Fruit fly (Drosophila melanogaster): ENCODE measurements around the gene CG5167.
A peak's percentile ranks its signal among the peaks of the same experiment; 100 is the strongest.

CG5167 gene

DNA sequence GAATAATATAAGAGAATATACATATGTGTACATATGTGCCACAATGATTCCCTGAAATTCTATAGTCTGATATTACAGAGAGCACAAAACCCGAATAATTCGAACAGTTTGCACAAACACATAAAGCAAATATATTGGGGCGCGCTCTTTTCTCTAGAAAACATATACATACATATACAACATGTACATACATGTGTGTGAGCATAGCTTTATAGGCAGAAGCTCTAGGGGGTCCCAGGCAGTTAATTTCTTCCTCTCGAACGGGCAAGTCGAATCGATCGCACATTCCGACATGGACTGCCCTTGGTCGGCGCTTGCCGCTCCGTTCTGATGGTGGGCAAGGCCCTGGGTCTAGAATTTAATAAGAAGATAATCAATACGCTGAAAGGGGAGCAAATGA lies 33.5 kb upstream of the CG5167 start, which contains the start of gene GstD3:
Gene GstD3, plus strand, starts transcription at position 269 of the 400 bp plus-strand sequence.
- TF ChIP-seq Sox14 (GFP tag; optimal IDR thresholded peaks at IDR 0.05) (no peak), svp (GFP tag) (peak; percentile 60), Eip78C (GFP tag) (peak; percentile 4), topi (GFP tag; optimal IDR thresholded peaks at IDR 0.05) (no peak), OdsH (GFP tag; optimal IDR thresholded peaks at IDR 0.05) (no peak), Hr38 (GFP tag; optimal IDR thresholded peaks at IDR 0.05) (no peak)

DNA sequence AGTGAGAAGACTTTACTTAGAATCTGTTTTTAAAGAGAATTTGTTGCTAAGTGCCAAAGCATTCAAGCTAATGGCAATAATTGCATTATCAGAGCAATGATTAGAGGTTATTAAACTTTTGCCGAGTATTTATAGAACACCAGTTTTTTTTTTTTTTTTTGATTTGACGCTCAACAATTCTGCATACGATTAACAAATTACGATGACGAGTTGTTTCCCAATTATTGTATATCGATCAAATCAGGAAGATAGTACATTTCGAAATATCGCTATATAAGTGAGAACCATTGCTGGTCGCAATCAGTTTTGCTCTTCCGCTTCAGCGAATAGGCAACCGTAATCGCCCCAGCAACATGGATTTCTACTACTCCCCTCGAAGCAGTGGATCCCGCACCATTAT lies 32.5 kb upstream of the CG5167 start, which contains the start of gene GstD4:
Gene GstD4, plus strand, starts transcription at position 301 of the 400 bp plus-strand sequence.
- no peak for TF ChIP-seq fd59A (GFP tag; optimal IDR thresholded peaks at IDR 0.05)
- TF ChIP-seq ss (GFP tag; optimal IDR thresholded peaks at IDR 0.05): no peak
- no peak for TF ChIP-seq CG8319 (GFP tag; optimal IDR thresholded peaks at IDR 0.05)
- no peak for TF ChIP-seq lz (GFP tag; optimal IDR thresholded peaks at IDR 0.05)
- no peak for TF ChIP-seq CG3032 (tag; optimal IDR thresholded peaks at IDR 0.05)
- no peak for TF ChIP-seq CG3919 (GFP tag; optimal IDR thresholded peaks at IDR 0.05)
- no peak for TF ChIP-seq Eip75B (GFP tag; optimal IDR thresholded peaks at IDR 0.05)
- TF ChIP-seq CG34406 (GFP tag; optimal IDR thresholded peaks at IDR 0.05): no peak
- TF ChIP-seq Hr38 (GFP tag; optimal IDR thresholded peaks at IDR 0.05): no peak
- no peak for TF ChIP-seq Ets21C (GFP tag; optimal IDR thresholded peaks at IDR 0.05)
- TF ChIP-seq fkh (GFP tag; optimal IDR thresholded peaks at IDR 0.05): no peak
- no peak for TF ChIP-seq topi (GFP tag; optimal IDR thresholded peaks at IDR 0.05)
- no peak for TF ChIP-seq Sox14 (GFP tag; optimal IDR thresholded peaks at IDR 0.05)
- no peak for TF ChIP-seq Hr4 (GFP tag; optimal IDR thresholded peaks at IDR 0.05)
- no peak for TF ChIP-seq Hr39 (GFP tag; optimal IDR thresholded peaks at IDR 0.05)
- no peak for TF ChIP-seq CG8632 (GFP tag; optimal IDR thresholded peaks at IDR 0.05)
- no peak for TF ChIP-seq fd85E (GFP tag; optimal IDR thresholded peaks at IDR 0.05)

dm6 chr3R:12375258-12375783 lies 31.0 kb upstream of the CG5167 start, which contains the start of gene GstD5:
Gene GstD5 (plus strand): TSS chr3R:12375733.
- peak; percentile 23 for TF ChIP-seq fkh (GFP tag; optimal IDR thresholded peaks at IDR 0.05)
- TF ChIP-seq fd59A (GFP tag; optimal IDR thresholded peaks at IDR 0.05): no peak
- TF ChIP-seq fd85E (GFP tag; optimal IDR thresholded peaks at IDR 0.05): no peak
- no peak for TF ChIP-seq acj6 (GFP tag; optimal IDR thresholded peaks at IDR 0.05)
- no peak for TF ChIP-seq CG16779 (tag; optimal IDR thresholded peaks at IDR 0.05)
- TF ChIP-seq Hr39 (GFP tag; optimal IDR thresholded peaks at IDR 0.05): no peak
- no peak for TF ChIP-seq CG11902 (GFP tag; optimal IDR thresholded peaks at IDR 0.05)
- TF ChIP-seq Eip78C (GFP tag): peak; percentile 6
- TF ChIP-seq CG15336 (GFP tag; IDR thresholded peaks at IDR 0.05): no peak

dm6 chr3R:12376828-12377227 lies 29.5 kb upstream of the CG5167 start, which contains the start of gene GstD6:
Gene GstD6 (plus strand): TSS chr3R:12377128.
- TF ChIP-seq achi (GFP tag; optimal IDR thresholded peaks at IDR 0.05): no peak
- TF ChIP-seq Blimp-1 (GFP tag; optimal IDR thresholded peaks at IDR 0.05): no peak
- no peak for TF ChIP-seq CG3919 (GFP tag; optimal IDR thresholded peaks at IDR 0.05)
- no peak for TF ChIP-seq CG16779 (tag; optimal IDR thresholded peaks at IDR 0.05)
- TF ChIP-seq svp (GFP tag): no peak
- TF ChIP-seq CG8119 (GFP tag; IDR thresholded peaks at IDR 0.05): no peak
- no peak for TF ChIP-seq Lpt (GFP tag; optimal IDR thresholded peaks at IDR 0.05)
- no peak for TF ChIP-seq Hr39 (GFP tag; optimal IDR thresholded peaks at IDR 0.05)
- no peak for TF ChIP-seq CG6792 (GFP tag; optimal IDR thresholded peaks at IDR 0.05)
- no peak for TF ChIP-seq acj6 (GFP tag; optimal IDR thresholded peaks at IDR 0.05)
- no peak for TF ChIP-seq CG7368 (GFP tag; optimal IDR thresholded peaks at IDR 0.05)
- TF ChIP-seq CG11902 (GFP tag; optimal IDR thresholded peaks at IDR 0.05): no peak
- TF ChIP-seq CG9139 (GFP tag; optimal IDR thresholded peaks at IDR 0.05): no peak
- no peak for TF ChIP-seq CG4318 (GFP tag; optimal IDR thresholded peaks at IDR 0.05)

DNA sequence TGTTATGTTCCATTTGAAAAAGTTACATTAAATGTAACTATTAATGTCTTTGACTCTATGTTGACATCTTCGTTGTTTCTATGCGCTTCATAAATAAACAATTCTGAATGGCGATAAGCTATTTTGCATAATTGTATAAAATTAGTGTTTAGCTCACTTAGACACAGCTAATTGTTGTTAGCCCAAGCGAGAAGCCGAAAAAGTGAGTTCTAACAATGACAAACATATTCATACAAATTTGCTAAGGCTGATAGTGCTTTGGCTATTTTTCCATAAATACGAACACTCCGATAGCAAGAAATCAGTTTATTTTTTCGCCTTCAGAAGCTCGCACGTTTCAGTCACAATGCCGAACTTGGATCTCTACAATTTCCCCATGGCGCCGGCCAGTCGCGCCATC lies 28.1 kb upstream of the CG5167 start, which contains the start of gene GstD7:
Gene GstD7, plus strand, starts transcription at position 301 of the 400 bp plus-strand sequence.
- no peak for TF ChIP-seq CG6792 (GFP tag; optimal IDR thresholded peaks at IDR 0.05)
- no peak for TF ChIP-seq CG11902 (GFP tag; optimal IDR thresholded peaks at IDR 0.05)
- TF ChIP-seq Eip93F (GFP tag; optimal IDR thresholded peaks at IDR 0.05): no peak
- no peak for TF ChIP-seq CG4318 (GFP tag; optimal IDR thresholded peaks at IDR 0.05)
- TF ChIP-seq topi (GFP tag; optimal IDR thresholded peaks at IDR 0.05): no peak
- TF ChIP-seq Sox14 (GFP tag; optimal IDR thresholded peaks at IDR 0.05): no peak
- TF ChIP-seq OdsH (GFP tag; optimal IDR thresholded peaks at IDR 0.05): no peak
- TF ChIP-seq CG15336 (GFP tag; IDR thresholded peaks at IDR 0.05): no peak
- TF ChIP-seq Gug (GFP tag; IDR thresholded peaks at IDR 0.05): no peak
- no peak for TF ChIP-seq CG6854 (GFP tag; optimal IDR thresholded peaks at IDR 0.05)
- no peak for TF ChIP-seq pdm3 (GFP tag; optimal IDR thresholded peaks at IDR 0.05)
- TF ChIP-seq Sox102F (GFP tag; optimal IDR thresholded peaks at IDR 0.05): no peak
- TF ChIP-seq CG3919 (GFP tag; optimal IDR thresholded peaks at IDR 0.05): no peak
- TF ChIP-seq CG9139 (GFP tag; optimal IDR thresholded peaks at IDR 0.05): no peak
- TF ChIP-seq achi (GFP tag; optimal IDR thresholded peaks at IDR 0.05): no peak
- no peak for TF ChIP-seq cyc (GFP tag; optimal IDR thresholded peaks at IDR 0.05)
- TF ChIP-seq Eip78C (GFP tag): no peak
- TF ChIP-seq CG6808 (GFP tag; optimal IDR thresholded peaks at IDR 0.05): no peak
- no peak for TF ChIP-seq Blimp-1 (GFP tag; optimal IDR thresholded peaks at IDR 0.05)
